Fruit fly (Drosophila melanogaster): ENCODE results near the gene CG42369.

- TF ChIP-seq jumu (GFP tag; optimal IDR thresholded peaks at IDR 0.05) (no peak), Hand (GFP tag; optimal IDR thresholded peaks at IDR 0.05) (no peak), ttk (GFP tag; IDR thresholded peaks at IDR 0.05) (no peak), ro (GFP tag; IDR thresholded peaks at IDR 0.05) (no peak), CG4730 (GFP tag; IDR thresholded peaks at IDR 0.05) (no peak), Sox100B (GFP tag; optimal IDR thresholded peaks at IDR 0.05) (no peak), gcm (GFP tag; optimal IDR thresholded peaks at IDR 0.05) (no peak), CG14014 (GFP tag; IDR thresholded peaks at IDR 0.05) (no peak), hb (GFP tag; IDR thresholded peaks at IDR 0.05; ENCODE audit: partially characterized antibody) (no peak), grau (tag; optimal IDR thresholded peaks at IDR 0.05) (no peak)
Observed at dm6 chr2L:6367478-6367932, 29.5 kb downstream of the CG42369 start, which contains the start of gene Nepl4.

All from whole organism, embryonic.